Worm (Caenorhabditis elegans) whole organism, L3 larva: Measurements from ENCODE around the gene ZK370.6.

ENCODE experiments used
- R02D3.7 ChIP-seq: fragments of 150-350 bp; optimal IDR thresholded peaks from 2 replicates; lab custom pipeline; 2014; ENCODE audit warnings: missing biosample characterization, missing genetic modification characterization
- ama-1 ChIP-seq: fragments of 150-350 bp; optimal IDR thresholded peaks from 2 replicates; lab custom pipeline; 2018
- ceh-28 ChIP-seq: fragments of 150-350 bp; optimal IDR thresholded peaks from 2 replicates; lab custom pipeline; 2014; ENCODE audit warnings: missing biosample characterization, missing genetic modification reagents, missing genetic modification characterization
- ceh-9 ChIP-seq: sonication (generic microtip); optimal IDR thresholded peaks from 2 replicates; lab custom pipeline; 2018; ENCODE audit warnings: missing biosample characterization, missing genetic modification characterization
- daf-12 ChIP-seq: fragments of 150-350 bp; optimal IDR thresholded peaks from 2 replicates; lab custom pipeline; 2014; ENCODE audit warnings: missing biosample characterization, missing genetic modification reagents, missing genetic modification characterization
- egl-27 ChIP-seq: sonication (generic microtip); optimal IDR thresholded peaks from 4 replicates; lab custom pipeline; 2017; ENCODE audit warnings: missing biosample characterization, missing genetic modification reagents, missing genetic modification characterization
- elt-2 ChIP-seq: sonication (generic microtip); optimal IDR thresholded peaks from 2 replicates; lab custom pipeline; 2016; ENCODE audit warnings: missing genetic modification reagents, mild to moderate bottlenecking, missing genetic modification characterization, missing compliant biosample characterization
- eor-1 ChIP-seq, 2 experiments: fragments of 150-350 bp; optimal IDR thresholded peaks; 2 replicates each; lab custom pipeline; 2014 to 2018; ENCODE audit warnings: missing biosample characterization in 2 of 2, missing genetic modification characterization in 2 of 2
- fos-1 ChIP-seq: fragments of 150-350 bp; optimal IDR thresholded peaks from 2 replicates; lab custom pipeline; 2014; ENCODE audit warnings: missing biosample characterization, missing genetic modification characterization
- hmg-11 ChIP-seq: sonication (generic microtip); optimal IDR thresholded peaks from 2 replicates; lab custom pipeline; 2016; ENCODE audit warnings: missing genetic modification characterization, missing compliant biosample characterization
- jun-1 ChIP-seq: fragments of 150-350 bp; optimal IDR thresholded peaks from 2 replicates; lab custom pipeline; 2014; ENCODE audit warnings: missing biosample characterization, missing genetic modification reagents, missing genetic modification characterization
- lin-15B ChIP-seq: fragments of 150-350 bp; optimal IDR thresholded peaks from 2 replicates; lab custom pipeline; 2014; ENCODE audit warnings: missing biosample characterization, missing genetic modification characterization
- lsy-12 ChIP-seq: sonication (generic microtip); optimal IDR thresholded peaks from 2 replicates; lab custom pipeline; 2016; ENCODE audit warnings: mild to moderate bottlenecking, missing genetic modification characterization, missing compliant biosample characterization
- mdl-1 ChIP-seq: fragments of 150-350 bp; optimal IDR thresholded peaks from 2 replicates; lab custom pipeline; 2014; ENCODE audit warnings: missing biosample characterization, missing genetic modification characterization
- nfya-1 ChIP-seq: sonication (generic microtip); optimal IDR thresholded peaks from 2 replicates; lab custom pipeline; 2017; ENCODE audit warnings: missing genetic modification characterization, mild to moderate bottlenecking, missing compliant biosample characterization, antibody characterized with exemption, moderate library complexity; ENCODE audit not compliant: insufficient read depth
- nhr-11 ChIP-seq: fragments of 150-350 bp; optimal IDR thresholded peaks from 2 replicates; lab custom pipeline; 2014; ENCODE audit warnings: missing biosample characterization, missing genetic modification characterization
- nhr-12 ChIP-seq: fragments of 150-350 bp; optimal IDR thresholded peaks from 2 replicates; lab custom pipeline; 2014; ENCODE audit warnings: missing biosample characterization, missing genetic modification characterization
- nhr-23 ChIP-seq: fragments of 150-350 bp; optimal IDR thresholded peaks from 2 replicates; lab custom pipeline; 2014; ENCODE audit warnings: missing biosample characterization, missing genetic modification reagents, missing genetic modification characterization
- nhr-237 ChIP-seq: fragments of 150-350 bp; optimal IDR thresholded peaks from 2 replicates; lab custom pipeline; 2014; ENCODE audit warnings: missing biosample characterization, missing genetic modification characterization
- nhr-25 ChIP-seq: sonication (generic microtip); optimal IDR thresholded peaks from 2 replicates; lab custom pipeline; 2017; ENCODE audit warnings: missing biosample characterization, missing genetic modification characterization
- nhr-28 ChIP-seq: fragments of 150-350 bp; optimal IDR thresholded peaks from 2 replicates; lab custom pipeline; 2014; ENCODE audit warnings: missing biosample characterization, missing genetic modification characterization
- nhr-43 ChIP-seq: sonication (generic microtip); optimal IDR thresholded peaks from 2 replicates; lab custom pipeline; 2016; ENCODE audit warnings: mild to moderate bottlenecking, missing genetic modification characterization, missing compliant biosample characterization; ENCODE audit not compliant: poor library complexity, severe bottlenecking
- nhr-67 ChIP-seq: fragments of 150-350 bp; optimal IDR thresholded peaks from 2 replicates; lab custom pipeline; 2014; ENCODE audit warnings: missing biosample characterization, missing genetic modification characterization
- nhr-77 ChIP-seq: fragments of 150-350 bp; optimal IDR thresholded peaks from 2 replicates; lab custom pipeline; 2014; ENCODE audit warnings: missing biosample characterization, missing genetic modification characterization
- pha-4 ChIP-seq: fragments of 150-350 bp; optimal IDR thresholded peaks from 2 replicates; lab custom pipeline; 2014; ENCODE audit warnings: missing biosample characterization, missing genetic modification reagents, missing genetic modification characterization
- pqm-1 ChIP-seq: fragments of 150-350 bp; optimal IDR thresholded peaks from 2 replicates; lab custom pipeline; 2017; ENCODE audit warnings: missing biosample characterization, missing genetic modification characterization, inconsistent platforms
- sea-2 ChIP-seq: fragments of 150-350 bp; sonication (generic microtip); optimal IDR thresholded peaks from 4 replicates; lab custom pipeline; 2014; ENCODE audit warnings: missing biosample characterization, missing genetic modification reagents, missing genetic modification characterization
- skn-1 ChIP-seq: fragments of 150-350 bp; optimal IDR thresholded peaks from 2 replicates; lab custom pipeline; 2014; ENCODE audit warnings: missing biosample characterization, missing genetic modification characterization
- tbx-2 ChIP-seq: sonication (generic microtip); optimal IDR thresholded peaks from 2 replicates; lab custom pipeline; 2016; ENCODE audit warnings: mild to moderate bottlenecking, missing genetic modification characterization, missing compliant biosample characterization
- unc-62 ChIP-seq: fragments of 150-350 bp; sonication (generic microtip); optimal IDR thresholded peaks from 4 replicates; lab custom pipeline; 2014; ENCODE audit warnings: missing biosample characterization, missing genetic modification reagents, missing genetic modification characterization
- ztf-11 ChIP-seq: fragments of 150-350 bp; optimal IDR thresholded peaks from 2 replicates; lab custom pipeline; 2014; ENCODE audit warnings: missing biosample characterization, missing genetic modification characterization

Gene ZK370.6

DNA sequence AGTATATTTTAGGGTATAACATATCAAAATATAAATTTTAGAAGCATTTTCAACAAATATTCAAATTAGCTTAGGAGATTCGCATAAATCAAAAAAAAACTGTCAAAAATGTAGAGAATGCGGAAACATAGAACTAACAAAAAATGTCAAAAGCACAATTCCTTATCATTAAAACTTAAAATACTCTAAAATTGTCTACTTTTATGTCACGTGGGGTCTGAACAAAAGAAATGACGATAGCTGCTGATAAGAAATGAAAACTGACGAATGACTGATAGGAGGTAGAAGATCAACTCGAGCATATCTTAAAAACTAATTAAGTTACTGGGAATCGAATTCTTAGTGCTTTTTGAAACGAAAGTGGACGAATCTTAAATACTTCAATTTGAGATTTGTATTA lies 10.0 kb downstream of the ZK370.6 start:
- TF ChIP-seq nhr-77 (tag; lab: Kevin White, UChicago) (no peak), lsy-12 (tag; lab: Kevin White, UChicago) (no peak), pqm-1 (peak; percentile 65), daf-12 (no peak), elt-2 (peak; percentile 93), lin-15B (tag; lab: Kevin White, UChicago) (no peak), nhr-67 (no peak), skn-1 (tag; lab: Kevin White, UChicago) (no peak), fos-1 (tag; lab: Kevin White, UChicago) (peak; percentile 4), mdl-1 (tag; lab: Kevin White, UChicago) (peak; percentile 50), jun-1 (tag; lab: Kevin White, UChicago) (no peak)
- TF ChIP-seq, all 47 proteins: peak for 4

- peak; percentile 66 for TF ChIP-seq pqm-1
- no peak for TF ChIP-seq tbx-2
- no peak for TF ChIP-seq ztf-11 (tag; lab: Kevin White, UChicago)
- peak; percentile 15 for TF ChIP-seq nhr-25 (tag; lab: Kevin White, UChicago)
- TF ChIP-seq egl-27 (tag; lab: Kevin White, UChicago): peak; percentile 9
- TF ChIP-seq jun-1 (tag; lab: Kevin White, UChicago): peak; percentile 33
- no peak for TF ChIP-seq unc-62 (GFP tag; lab: Kevin White, UChicago)
- peak; percentile 100 for TF ChIP-seq pha-4
Observed at ce11 chrIII:8733237-8733636, 10.4 kb downstream of the ZK370.6 start.

ce11 chrIII:8731973-8732372 lies 11.7 kb downstream of the ZK370.6 start:
- TF ChIP-seq eor-1 (tag; optimal IDR thresholded peaks at IDR 0.05; lab: Kevin White, UChicago): no peak
- no peak for TF ChIP-seq nhr-28 (tag; lab: Kevin White, UChicago)
- TF ChIP-seq nhr-25 (tag; lab: Kevin White, UChicago): peak; percentile 35
- TF ChIP-seq R02D3.7 (tag; lab: Kevin White, UChicago): no peak
- no peak for TF ChIP-seq skn-1 (tag; lab: Kevin White, UChicago)
- no peak for TF ChIP-seq unc-62 (GFP tag; lab: Kevin White, UChicago)
- no peak for TF ChIP-seq nhr-237 (tag; lab: Kevin White, UChicago)
- TF ChIP-seq nhr-67: no peak
- no peak for TF ChIP-seq ama-1 (lab: Kevin White, UChicago)
- no peak for TF ChIP-seq fos-1 (tag; lab: Kevin White, UChicago)
- no peak for TF ChIP-seq nhr-12 (tag; lab: Kevin White, UChicago)
- TF ChIP-seq elt-2: peak; percentile 0
- TF ChIP-seq pqm-1: no peak
- no peak for TF ChIP-seq hmg-11 (tag; lab: Kevin White, UChicago)
- TF ChIP-seq nhr-43 (tag; lab: Kevin White, UChicago): peak; percentile 0
- no peak for TF ChIP-seq nhr-23
- TF ChIP-seq sea-2 (GFP tag; lab: Kevin White, UChicago): no peak
- peak; percentile 42 for TF ChIP-seq nfya-1
- no peak for TF ChIP-seq nhr-77 (tag; lab: Kevin White, UChicago)
- TF ChIP-seq lsy-12 (tag; lab: Kevin White, UChicago): no peak

DNA sequence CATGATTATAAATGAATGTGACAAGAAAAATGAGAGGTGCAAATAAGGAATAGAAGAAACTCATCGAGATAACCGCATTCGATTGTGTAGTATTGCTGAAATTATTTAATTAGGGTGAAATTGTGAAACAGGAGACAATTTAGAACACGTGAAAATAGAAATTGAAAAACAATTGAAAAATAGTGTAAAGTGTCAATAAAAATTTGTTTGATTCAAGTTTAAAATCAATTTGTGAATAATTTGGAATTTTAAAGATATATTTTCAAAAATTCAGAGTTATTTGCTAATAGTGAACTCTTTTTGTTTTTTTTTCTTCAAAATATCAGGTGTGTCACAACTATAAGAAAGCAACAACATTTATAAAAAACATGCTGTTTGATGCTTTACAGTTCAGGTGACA lies 12.3 kb downstream of the ZK370.6 start, which contains the start of gene ZK370.4:
ZK370.4 (minus strand) TSS at position 101 of the 400 bp plus-strand sequence.
- no peak for TF ChIP-seq hmg-11 (tag; lab: Kevin White, UChicago)
- no peak for TF ChIP-seq jun-1 (tag; lab: Kevin White, UChicago)
- TF ChIP-seq nhr-12 (tag; lab: Kevin White, UChicago): no peak
- TF ChIP-seq, all 47 proteins: peak for 0

ce11 chrIII:8726019-8726894 lies 17.4 kb downstream of the ZK370.6 start:
- TF ChIP-seq ceh-28 (tag; lab: Kevin White, UChicago): no peak
- no peak for TF ChIP-seq nhr-11 (tag; lab: Kevin White, UChicago)
- TF ChIP-seq skn-1 (tag; lab: Kevin White, UChicago): no peak
- TF ChIP-seq pqm-1: no peak
- no peak for TF ChIP-seq nhr-28 (tag; lab: Kevin White, UChicago)
- no peak for TF ChIP-seq unc-62 (GFP tag; lab: Kevin White, UChicago)
- no peak for TF ChIP-seq ceh-9 (tag; lab: Kevin White, UChicago)
- TF ChIP-seq tbx-2: no peak
- TF ChIP-seq, all 47 proteins: peak for 0
